Fruit fly (Drosophila melanogaster) whole organism, pupa: Measurements from ENCODE around the gene CG13004.

Experiments
- CG12605 ChIP-seq: fragments of 200-800 bp; sonication (Bioruptor generic); IDR thresholded peaks from 2 replicates; pipeline ENCODE4 v1.3.6; 2022; ENCODE audit warnings: missing biosample characterization, missing genetic modification characterization
- CG14655 ChIP-seq: fragments of 200-800 bp; sonication (Bioruptor generic); optimal IDR thresholded peaks from 3 replicates; lab custom pipeline; 2017; ENCODE audit warnings: mild to moderate bottlenecking, missing biosample characterization, missing genetic modification reagents, missing genetic modification characterization
- CG17806 ChIP-seq: fragments of 200-800 bp; sonication (Bioruptor generic); optimal IDR thresholded peaks from 2 replicates; lab custom pipeline; 2018; ENCODE audit warnings: missing biosample characterization, mild to moderate bottlenecking, missing genetic modification characterization, moderate library complexity
- CG34367 ChIP-seq: fragments of 200-800 bp; sonication (Bioruptor generic); optimal IDR thresholded peaks from 2 replicates; lab custom pipeline; 2018; ENCODE audit warnings: missing biosample characterization, mild to moderate bottlenecking, missing genetic modification characterization
- CG4496 ChIP-seq: fragments of 200-800 bp; sonication (Bioruptor generic); IDR thresholded peaks from 3 replicates; pipeline ENCODE4 v1.3.6; 2022; ENCODE audit warnings: missing biosample characterization, missing genetic modification characterization
- CG8159 ChIP-seq: fragments of 200-800 bp; sonication (Bioruptor generic); optimal IDR thresholded peaks from 3 replicates; lab custom pipeline; 2018; ENCODE audit warnings: missing biosample characterization, mild to moderate bottlenecking, missing genetic modification characterization, moderate library complexity
- CG8301 ChIP-seq: fragments of 200-800 bp; sonication (Bioruptor generic); optimal IDR thresholded peaks from 2 replicates; lab custom pipeline; 2018; ENCODE audit warnings: missing biosample characterization, mild to moderate bottlenecking, missing genetic modification characterization
- CG9948 ChIP-seq: fragments of 200-800 bp; sonication (Bioruptor generic); optimal IDR thresholded peaks from 2 replicates; lab custom pipeline; 2018; ENCODE audit warnings: missing biosample characterization, mild to moderate bottlenecking, missing genetic modification characterization, moderate library complexity
- EcR ChIP-seq: fragments of 200-800 bp; sonication (Bioruptor generic); optimal IDR thresholded peaks from 3 replicates; lab custom pipeline; 2019; ENCODE audit warnings: missing biosample characterization, missing genetic modification characterization, mild to moderate bottlenecking, moderate library complexity, missing genetic modification reagents
- Pif1A ChIP-seq: fragments of 200-800 bp; sonication (Bioruptor generic); optimal IDR thresholded peaks from 3 replicates; lab custom pipeline; 2016; ENCODE audit warnings: missing biosample characterization, missing genetic modification characterization
- rn ChIP-seq: fragments of 200-800 bp; sonication (Bioruptor generic); IDR thresholded peaks from 2 replicates; pipeline ENCODE4 v1.3.6; 2022; ENCODE audit warnings: missing biosample characterization, missing genetic modification characterization

Gene CG13004

dm6 chrX:16778138-16778672, 57.1 kb downstream of the CG13004 start:
- peak; percentile 12 for TF ChIP-seq CG17806 (tag; lab: Kevin White, UChicago)
- peak; percentile 36 for TF ChIP-seq CG8301 (tag; lab: Kevin White, UChicago)
- no peak for TF ChIP-seq EcR
- peak; percentile 21 for TF ChIP-seq Pif1A
- TF ChIP-seq CG9948 (tag; lab: Kevin White, UChicago), result peak; percentile 12
- TF ChIP-seq CG14655 (GFP tag; lab: Kevin White, UChicago), result peak; percentile 56
- TF ChIP-seq CG4496 (GFP tag; lab: Robert Waterston, UW), result no peak; the same call in 2 of the 3 replicates
- no peak for TF ChIP-seq CG12605
- TF ChIP-seq CG8159, result peak; percentile 32
- no peak for TF ChIP-seq rn (GFP tag; lab: Robert Waterston, UW)
- no peak for TF ChIP-seq CG34367 (tag; lab: Kevin White, UChicago)
